Worm (Caenorhabditis elegans) whole organism, L1 larva: ENCODE measurements around the gene F46G10.4.

Experiments
- snu-23 ChIP-seq: sonication (generic microtip); optimal IDR thresholded peaks from 2 replicates; lab custom pipeline; 2016; ENCODE audit warnings: missing genetic modification characterization, missing compliant biosample characterization
- ztf-4 ChIP-seq: fragments of 150-350 bp; optimal IDR thresholded peaks from 2 replicates; lab custom pipeline; 2014; ENCODE audit warnings: missing biosample characterization, missing genetic modification characterization

DNA sequence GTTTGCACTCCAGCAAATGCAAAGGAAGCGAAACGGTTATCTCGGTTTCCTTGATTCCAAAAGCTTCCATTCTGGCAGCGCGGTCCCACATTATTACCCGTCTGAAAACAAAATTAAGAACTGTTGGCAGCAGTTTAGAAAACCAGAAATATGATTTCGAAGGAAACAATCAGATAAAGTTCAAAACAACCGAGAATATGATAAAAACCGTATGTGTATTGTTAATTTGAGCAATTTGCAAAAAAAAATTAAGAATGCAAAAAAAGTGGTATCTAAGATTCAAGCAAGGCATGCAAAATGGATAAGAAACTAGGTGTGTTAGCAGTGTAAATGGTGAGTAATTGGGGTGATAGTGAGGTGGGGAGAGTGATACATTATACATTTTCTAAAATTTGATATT is 45.1 kb upstream of the F46G10.4 start, which contains the start of gene R04D3.4:
- TF ChIP-seq ztf-4 = no peak
- no peak for TF ChIP-seq snu-23 (GFP tag; lab: Kevin White, UChicago)
